Worm (Caenorhabditis elegans): Measurements from ENCODE around the gene ttr-52.
A peak's percentile ranks its signal among the peaks of the same experiment; 100 is the strongest.

- TF ChIP-seq lin-11 (tag; optimal IDR thresholded peaks at IDR 0.05) (no peak), ZK546.5 (tag; optimal IDR thresholded peaks at IDR 0.05) (no peak), ama-1 (optimal IDR thresholded peaks at IDR 0.05) (no peak), aly-2 (tag; optimal IDR thresholded peaks at IDR 0.05) (no peak), ceh-82 (tag; optimal IDR thresholded peaks at IDR 0.05) (no peak), mdl-1 (tag; optimal IDR thresholded peaks at IDR 0.05) (no peak), skn-1 (tag; optimal IDR thresholded peaks at IDR 0.05) (no peak), lin-13 (GFP tag; optimal IDR thresholded peaks at IDR 0.05) (peak; percentile 75), unc-39 (tag; optimal IDR thresholded peaks at IDR 0.05) (no peak), elt-1 (tag; optimal IDR thresholded peaks at IDR 0.05) (no peak), zag-1 (tag; optimal IDR thresholded peaks at IDR 0.05) (peak; percentile 1), lsy-2 (tag; optimal IDR thresholded peaks at IDR 0.05) (peak in 1 of 2 experiments; percentile 77), nhr-12 (tag; optimal IDR thresholded peaks at IDR 0.05) (no peak)
Measured at ce11 chrIII:13423414-13423813, 18.9 kb downstream of the ttr-52 start, which contains the start of gene exo-1.
